Worm (Caenorhabditis elegans): ENCODE measurements around the gene gdi-1.

Gene gdi-1

DNA sequence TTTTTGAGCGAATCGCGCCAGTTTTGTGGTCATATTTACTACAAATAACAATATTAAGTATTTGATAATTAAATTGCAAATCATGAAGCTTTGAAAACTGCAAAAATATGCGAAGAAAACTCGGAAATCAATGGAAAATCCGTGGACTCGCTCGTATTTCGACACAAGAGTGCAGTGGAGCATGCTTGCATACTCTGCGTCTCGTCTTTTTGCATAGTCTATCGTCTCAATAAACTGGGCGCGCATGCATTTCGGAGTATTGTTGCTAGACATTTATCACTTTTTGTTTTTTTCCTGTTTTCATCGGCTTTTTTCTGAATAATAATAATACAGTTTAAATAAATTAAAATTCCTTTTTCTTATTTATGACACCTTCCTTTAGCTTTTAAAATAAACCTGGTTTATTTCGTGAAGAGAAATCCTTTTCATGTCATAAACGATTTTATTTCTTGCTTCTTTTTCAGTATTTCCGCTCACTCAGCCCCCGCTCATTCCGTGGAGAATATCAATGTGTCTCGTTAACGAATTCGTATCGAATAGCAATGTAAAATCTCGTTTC is 24.9 kb downstream of the gdi-1 start, which contains the start of the genes mrps-7 and Y57G11C.3 (continued):
- TF ChIP-seq rec-8 (tag; optimal IDR thresholded peaks at IDR 0.05), result no peak
- TF ChIP-seq ceh-58 (GFP tag; IDR thresholded peaks at IDR 0.05), result no peak
- peak; percentile 30 for TF ChIP-seq athp-1 (tag; optimal IDR thresholded peaks at IDR 0.05)
- TF ChIP-seq let-526 (GFP tag; IDR thresholded peaks at IDR 0.05), result no peak
- TF ChIP-seq zim-3 (tag; optimal IDR thresholded peaks at IDR 0.05), result no peak
- no peak for TF ChIP-seq F39B2.1 (GFP tag; IDR thresholded peaks at IDR 0.05)
- no peak for TF ChIP-seq F22D6.2 (tag; optimal IDR thresholded peaks at IDR 0.05)
- no peak for TF ChIP-seq dpff-1 (tag; optimal IDR thresholded peaks at IDR 0.05)
- no peak for TF ChIP-seq mxl-1 (tag; optimal IDR thresholded peaks at IDR 0.05)
- no peak for TF ChIP-seq bed-1 (GFP tag; IDR thresholded peaks at IDR 0.05)
- peak; percentile 64; the same call in 1 of the 2 replicates for TF ChIP-seq D2030.7 (GFP tag; IDR thresholded peaks at IDR 0.05)
- TF ChIP-seq snpc-1.1 (tag; optimal IDR thresholded peaks at IDR 0.05; ENCODE audit: insufficient read depth), result peak; percentile 60
- no peak for TF ChIP-seq hsf-1 (GFP tag; IDR thresholded peaks at IDR 0.05)
- TF ChIP-seq attf-6 (GFP tag; IDR thresholded peaks at IDR 0.05), result peak; percentile 92
- no peak for TF ChIP-seq cebp-2 (GFP tag; IDR thresholded peaks at IDR 0.05)
- no peak for TF ChIP-seq unc-130 (GFP tag; optimal IDR thresholded peaks at IDR 0.05)
- TF ChIP-seq egrh-3 (GFP tag; IDR thresholded peaks at IDR 0.05), result no peak
- TF ChIP-seq ccch-3 (GFP tag; optimal IDR thresholded peaks at IDR 0.05), result no peak
- TF ChIP-seq F10E7.11 (tag; optimal IDR thresholded peaks at IDR 0.05), result no peak
- no peak for TF ChIP-seq somi-1 (GFP tag; optimal IDR thresholded peaks at IDR 0.05)
- TF ChIP-seq T07F8.4 (tag; optimal IDR thresholded peaks at IDR 0.05), result no peak
- TF ChIP-seq nhr-179 (tag; optimal IDR thresholded peaks at IDR 0.05), result no peak
- TF ChIP-seq B0336.3 (GFP tag; IDR thresholded peaks at IDR 0.05), result peak; percentile 68
- TF ChIP-seq hlh-26 (GFP tag; conservative IDR thresholded peaks at IDR 0.05), result no peak
- no peak for TF ChIP-seq Y56A3A.18 (GFP tag; IDR thresholded peaks at IDR 0.05)
- no peak for TF ChIP-seq B0019.2 (GFP tag; conservative IDR thresholded peaks at IDR 0.05)
- TF ChIP-seq lin-35 (GFP tag; optimal IDR thresholded peaks at IDR 0.05), result peak in 2 of 3 experiments; percentile 12 to 83
- peak; percentile 67 for TF ChIP-seq F49E8.2 (tag; optimal IDR thresholded peaks at IDR 0.05; ENCODE audit: insufficient read depth)
- peak; percentile 63 for TF ChIP-seq ztf-26 (tag; optimal IDR thresholded peaks at IDR 0.05)
- TF ChIP-seq dox-1 (GFP tag; IDR thresholded peaks at IDR 0.05), result peak; percentile 86
- TF ChIP-seq F37B4.10 (GFP tag; IDR thresholded peaks at IDR 0.05), result no peak
- TF ChIP-seq aptf-3 (GFP tag; IDR thresholded peaks at IDR 0.05), result no peak
- TF ChIP-seq Y53F4B.3 (GFP tag; IDR thresholded peaks at IDR 0.05), result no peak
- no peak for TF ChIP-seq aptf-2 (GFP tag; conservative IDR thresholded peaks at IDR 0.05)
- TF ChIP-seq ztf-18 (tag; optimal IDR thresholded peaks at IDR 0.05), result peak; percentile 58
- TF ChIP-seq tlf-1 (GFP tag; optimal IDR thresholded peaks at IDR 0.05), result peak; percentile 20
- TF ChIP-seq lin-54 (GFP tag; optimal IDR thresholded peaks at IDR 0.05), result peak; percentile 78
- TF ChIP-seq ceh-40 (GFP tag; IDR thresholded peaks at IDR 0.05), result no peak
- TF ChIP-seq rpc-1 (optimal IDR thresholded peaks at IDR 0.05), result no peak
- TF ChIP-seq rpc-1 (tag; optimal IDR thresholded peaks at IDR 0.05), result no peak
- no peak for TF ChIP-seq bed-2 (GFP tag; IDR thresholded peaks at IDR 0.05)
- TF ChIP-seq madf-3 (GFP tag; IDR thresholded peaks at IDR 0.05), result no peak
- no peak for TF ChIP-seq chd-7 (tag; optimal IDR thresholded peaks at IDR 0.05)
- peak; percentile 56 for TF ChIP-seq madf-8 (GFP tag; conservative IDR thresholded peaks at IDR 0.05)
- peak; percentile 54 for TF ChIP-seq efl-1 (GFP tag; optimal IDR thresholded peaks at IDR 0.05)
- TF ChIP-seq F23B12.7 (tag; optimal IDR thresholded peaks at IDR 0.05; ENCODE audit: insufficient read depth), result peak; percentile 82
- TF ChIP-seq F52B5.7 (tag; optimal IDR thresholded peaks at IDR 0.05), result no peak
- TF ChIP-seq tbx-9 (tag; optimal IDR thresholded peaks at IDR 0.05; ENCODE audit: borderline replicate concordance), result no peak
- TF ChIP-seq nhr-90 (tag; optimal IDR thresholded peaks at IDR 0.05), result no peak

All from whole organism, young adult.